Worm (Caenorhabditis elegans): ENCODE results near the gene C05D11.1.

DNA sequence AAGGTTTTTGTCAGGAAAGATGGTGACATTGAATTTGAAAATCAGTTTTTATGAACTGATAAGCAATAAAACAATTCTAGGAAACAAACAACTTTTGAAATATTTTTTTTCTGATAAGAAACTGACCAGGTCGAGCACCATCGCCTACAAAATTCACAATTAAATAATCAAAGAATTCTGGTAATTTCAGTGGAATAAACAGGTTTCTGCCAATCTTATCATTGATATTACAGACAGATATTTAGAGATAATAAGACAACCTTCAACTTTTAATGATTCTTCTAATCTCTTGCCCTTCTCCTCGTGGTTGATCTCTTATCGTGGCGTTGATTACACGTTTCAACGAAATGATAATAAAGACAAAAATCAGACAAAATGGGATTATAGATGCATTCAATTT, 40.0 kb upstream of the C05D11.1 start:
- TF ChIP-seq unc-62 (GFP tag; optimal IDR thresholded peaks at IDR 0.05) (no peak), pha-4 (tag; optimal IDR thresholded peaks at IDR 0.05) (no peak), unc-39 (tag; optimal IDR thresholded peaks at IDR 0.05) (no peak)
